Worm (Caenorhabditis elegans): ENCODE data around the gene F08C6.18.

The F08C6.18 gene

ce11 chrX:7593931-7594544 lies 20.6 kb upstream of the F08C6.18 start:
- TF ChIP-seq nhr-28 (tag; optimal IDR thresholded peaks at IDR 0.05) (peak; percentile 41), lsy-2 (tag; optimal IDR thresholded peaks at IDR 0.05) (no peak), spr-3 (GFP tag; optimal IDR thresholded peaks at IDR 0.05) (no peak), unc-62 (GFP tag; optimal IDR thresholded peaks at IDR 0.05 in 1 of 2) (peak in 1 of 2 experiments; percentile 2), unc-62 (tag; optimal IDR thresholded peaks at IDR 0.05) (no peak), ztf-7 (tag; optimal IDR thresholded peaks at IDR 0.05) (no peak), dmd-8 (GFP tag; IDR thresholded peaks at IDR 0.05) (no peak), hlh-30 (tag; optimal IDR thresholded peaks at IDR 0.05; ENCODE audit: insufficient read depth) (peak; percentile 19), nhr-11 (tag; optimal IDR thresholded peaks at IDR 0.05) (no peak), aha-1 (tag) (peak; percentile 96)

ce11 chrX:7590756-7591155 lies 17.3 kb upstream of the F08C6.18 start:
- TF ChIP-seq mxl-3 (GFP tag; optimal IDR thresholded peaks at IDR 0.05) (peak; percentile 21), zip-2 (tag; optimal IDR thresholded peaks at IDR 0.05) (no peak), unc-62 (GFP tag; optimal IDR thresholded peaks at IDR 0.05 in 1 of 2) (peak in 1 of 2 experiments; percentile 93), unc-62 (tag; optimal IDR thresholded peaks at IDR 0.05) (no peak), dmd-9 (GFP tag; IDR thresholded peaks at IDR 0.05) (no peak)

- TF ChIP-seq jun-1 (tag; optimal IDR thresholded peaks at IDR 0.05) (no peak), dmd-9 (GFP tag; IDR thresholded peaks at IDR 0.05) (no peak), aha-1 (tag) (peak; percentile 80), gei-8 (GFP tag; optimal IDR thresholded peaks at IDR 0.05) (no peak), ceh-28 (tag; optimal IDR thresholded peaks at IDR 0.05) (no peak), vab-7 (GFP tag; IDR thresholded peaks at IDR 0.05) (no peak), unc-62 (GFP tag; optimal IDR thresholded peaks at IDR 0.05 in 1 of 2) (peak in 1 of 2 experiments; percentile 98), unc-62 (tag; optimal IDR thresholded peaks at IDR 0.05) (no peak), nhr-28 (tag; optimal IDR thresholded peaks at IDR 0.05) (peak; percentile 17), mxl-3 (GFP tag; optimal IDR thresholded peaks at IDR 0.05) (peak; percentile 11), skn-1 (tag; optimal IDR thresholded peaks at IDR 0.05) (no peak), madf-5 (GFP tag; IDR thresholded peaks at IDR 0.05) (no peak)
Observed at ce11 chrX:7587741-7588235, 14.4 kb upstream of the F08C6.18 start.

ce11 chrX:7586588-7586987 lies 13.2 kb upstream of the F08C6.18 start:
- TF ChIP-seq nhr-111 (GFP tag; optimal IDR thresholded peaks at IDR 0.05): no peak
- no peak for TF ChIP-seq egl-27 (tag; optimal IDR thresholded peaks at IDR 0.05)
- TF ChIP-seq nhr-11 (tag; optimal IDR thresholded peaks at IDR 0.05): no peak
- peak; percentile 23 for TF ChIP-seq hlh-11 (tag; optimal IDR thresholded peaks at IDR 0.05)
- peak; percentile 12 for TF ChIP-seq mes-2 (tag; optimal IDR thresholded peaks at IDR 0.05; ENCODE audit: poor library complexity, severe bottlenecking)
- no peak for TF ChIP-seq Y105C5A.15 (GFP tag; IDR thresholded peaks at IDR 0.05)
- no peak for TF ChIP-seq lin-39 (tag; optimal IDR thresholded peaks at IDR 0.05)
- peak; percentile 88 for TF ChIP-seq nhr-25 (tag; optimal IDR thresholded peaks at IDR 0.05; ENCODE audit: borderline replicate concordance, insufficient read depth)
- peak; percentile 91 for TF ChIP-seq aha-1 (tag)
- TF ChIP-seq set-16 (GFP tag; IDR thresholded peaks at IDR 0.05): peak; percentile 56
- no peak for TF ChIP-seq lim-7 (GFP tag; IDR thresholded peaks at IDR 0.05)
- peak in 1 of 2 experiments; percentile 53 for TF ChIP-seq unc-62 (GFP tag; optimal IDR thresholded peaks at IDR 0.05 in 1 of 2)
- no peak for TF ChIP-seq unc-62 (tag; optimal IDR thresholded peaks at IDR 0.05)
- TF ChIP-seq daf-19 (GFP tag; conservative IDR thresholded peaks at IDR 0.05): no peak
- TF ChIP-seq vab-7 (GFP tag; IDR thresholded peaks at IDR 0.05): no peak
- TF ChIP-seq D1046.2 (GFP tag; IDR thresholded peaks at IDR 0.05): no peak

- TF ChIP-seq hlh-11 (tag; optimal IDR thresholded peaks at IDR 0.05) (peak; percentile 25), nhr-25 (tag; optimal IDR thresholded peaks at IDR 0.05; ENCODE audit: borderline replicate concordance, insufficient read depth) (peak; percentile 32), nhr-28 (tag; optimal IDR thresholded peaks at IDR 0.05) (peak; percentile 77), spr-3 (GFP tag; optimal IDR thresholded peaks at IDR 0.05) (no peak), dmd-8 (GFP tag; IDR thresholded peaks at IDR 0.05) (no peak), mdl-1 (tag; optimal IDR thresholded peaks at IDR 0.05) (peak in 1 of 2 experiments; percentile 49), T20F7.1 (GFP tag; optimal IDR thresholded peaks at IDR 0.05) (no peak), lsy-2 (tag; optimal IDR thresholded peaks at IDR 0.05) (peak in 1 of 2 experiments; percentile 29), mep-1 (tag; optimal IDR thresholded peaks at IDR 0.05) (peak; percentile 55), hlh-30 (tag; optimal IDR thresholded peaks at IDR 0.05; ENCODE audit: insufficient read depth) (peak; percentile 46)
Observed at ce11 chrX:7585610-7586259, 12.3 kb upstream of the F08C6.18 start, which contains the start of gene adt-2. adt-2 (plus strand) TSS chrX:7586209.

Data from whole organism, L4 larva.